Worm (Caenorhabditis elegans) whole organism, midembryonic: ENCODE measurements around the gene bus-1.

Source experiments
- T22C8.4 ChIP-seq: fragments of 200-800 bp; sonication (Bioruptor generic); IDR thresholded peaks from 2 replicates; pipeline ENCODE4 v1.3.6; 2022; ENCODE audit warnings: missing genetic modification characterization, missing compliant biosample characterization
- flt-1 ChIP-seq: fragments of 200-800 bp; sonication (Bioruptor generic); IDR thresholded peaks from 2 replicates; pipeline ENCODE4 v1.3.6; 2022; ENCODE audit warnings: missing genetic modification characterization, missing compliant biosample characterization
- ref-1 ChIP-seq: fragments of 200-800 bp; sonication (Bioruptor generic); conservative IDR thresholded peaks from 2 replicates; pipeline ENCODE4 v1.3.6; 2022; ENCODE audit warnings: missing genetic modification reagents, missing genetic modification characterization, missing compliant biosample characterization
- ztf-29 ChIP-seq: fragments of 200-800 bp; sonication (Bioruptor generic); IDR thresholded peaks from 2 replicates; pipeline ENCODE4 v1.3.6; 2022; ENCODE audit warnings: missing genetic modification reagents, missing genetic modification characterization, missing compliant biosample characterization

ce11 chrV:9053969-9054368 is 29.4 kb upstream of the bus-1 start, which contains the start of gene C25E10.8:
- TF ChIP-seq flt-1 (GFP tag; lab: Robert Waterston, UW), result no peak
- TF ChIP-seq ref-1 (GFP tag; lab: Robert Waterston, UW), result no peak
- no peak for TF ChIP-seq T22C8.4 (GFP tag; lab: Robert Waterston, UW)
- TF ChIP-seq ztf-29 (GFP tag; lab: Robert Waterston, UW), result no peak
